Worm (Caenorhabditis elegans) whole organism, young adult: ENCODE measurements around the gene mua-6.

ENCODE experiments used
- B0019.2 ChIP-seq: fragments of 200-800 bp; sonication (Bioruptor generic); conservative IDR thresholded peaks from 2 replicates; pipeline ENCODE4 v1.3.6; 2022; ENCODE audit warnings: missing genetic modification reagents, missing genetic modification characterization, missing compliant biosample characterization
- B0336.3 ChIP-seq: fragments of 200-800 bp; sonication (Bioruptor generic); IDR thresholded peaks from 2 replicates; pipeline ENCODE4 v1.3.6; 2022; ENCODE audit warnings: missing genetic modification characterization, missing compliant biosample characterization
- F49E8.2 ChIP-seq: sonication (generic microtip); optimal IDR thresholded peaks from 3 replicates; lab custom pipeline; 2017; ENCODE audit warnings: missing genetic modification characterization, mild to moderate bottlenecking, missing compliant biosample characterization, antibody characterized with exemption, moderate library complexity; ENCODE audit not compliant: insufficient read depth
- F57A8.1 ChIP-seq: fragments of 200-800 bp; sonication (Bioruptor generic); optimal IDR thresholded peaks from 2 replicates; lab custom pipeline; 2018; ENCODE audit warnings: mild to moderate bottlenecking, missing genetic modification characterization, moderate library complexity, missing compliant biosample characterization
- Y79H2A.3 ChIP-seq: fragments of 200-800 bp; sonication (Bioruptor generic); conservative IDR thresholded peaks from 2 replicates; pipeline ENCODE4 v1.3.6; 2022; ENCODE audit warnings: missing genetic modification reagents, missing genetic modification characterization, missing compliant biosample characterization
- Y95B8A.8 ChIP-seq: fragments of 200-800 bp; sonication (Bioruptor generic); IDR thresholded peaks from 2 replicates; pipeline ENCODE4 v1.3.6; 2022; ENCODE audit warnings: missing genetic modification reagents, missing genetic modification characterization, missing compliant biosample characterization
- ama-1 ChIP-seq, 3 experiments: fragments of 150-350 bp in 1 of 3; sonication (generic microtip) in 2 of 3; optimal IDR thresholded peaks; 2 replicates each; lab custom pipeline; 2014 to 2018; ENCODE audit warnings: missing biosample characterization in 2 of 3, missing genetic modification characterization in 2 of 3, missing genetic modification reagents in 2 of 3
- ccch-3 ChIP-seq: fragments of 200-800 bp; sonication (Bioruptor generic); optimal IDR thresholded peaks from 2 replicates; lab custom pipeline; 2018; ENCODE audit warnings: mild to moderate bottlenecking, missing genetic modification characterization, missing compliant biosample characterization
- ceh-27 ChIP-seq: fragments of 200-800 bp; sonication (Bioruptor generic); optimal IDR thresholded peaks from 2 replicates; lab custom pipeline; 2018; ENCODE audit warnings: mild to moderate bottlenecking, missing genetic modification characterization, moderate library complexity, missing compliant biosample characterization
- madf-8 ChIP-seq: fragments of 200-800 bp; sonication (Bioruptor generic); conservative IDR thresholded peaks from 2 replicates; pipeline ENCODE4 v1.3.6; 2022; ENCODE audit warnings: missing genetic modification reagents, missing genetic modification characterization, missing compliant biosample characterization
- nhr-179 ChIP-seq: sonication (generic microtip); optimal IDR thresholded peaks from 2 replicates; lab custom pipeline; 2016; ENCODE audit warnings: mild to moderate bottlenecking, missing genetic modification characterization, missing compliant biosample characterization
- pha-4 ChIP-seq: fragments of 150-350 bp; sonication (generic microtip); optimal IDR thresholded peaks from 2 replicates; lab custom pipeline; 2014; ENCODE audit warnings: missing biosample characterization, missing genetic modification reagents, missing genetic modification characterization
- snpc-4 ChIP-seq, 5 experiments: fragments of 150-350 bp in 1 of 5; sonication (generic microtip) in 4 of 5; optimal IDR thresholded peaks; 2 replicates each; lab custom pipeline; 2014 to 2018; ENCODE audit warnings: missing genetic modification characterization in 5 of 5, missing biosample characterization in 3 of 5, antibody characterized with exemption in 2 of 5, mild to moderate bottlenecking in 2 of 5, missing compliant biosample characterization in 2 of 5, missing genotype in 2 of 5, moderate library complexity in 2 of 5, missing genetic modification reagents in 1 of 5
- ztf-22 ChIP-seq: fragments of 200-800 bp; sonication (Bioruptor generic); optimal IDR thresholded peaks from 2 replicates; lab custom pipeline; 2018; ENCODE audit warnings: mild to moderate bottlenecking, missing genetic modification characterization, moderate library complexity, missing compliant biosample characterization

DNA sequence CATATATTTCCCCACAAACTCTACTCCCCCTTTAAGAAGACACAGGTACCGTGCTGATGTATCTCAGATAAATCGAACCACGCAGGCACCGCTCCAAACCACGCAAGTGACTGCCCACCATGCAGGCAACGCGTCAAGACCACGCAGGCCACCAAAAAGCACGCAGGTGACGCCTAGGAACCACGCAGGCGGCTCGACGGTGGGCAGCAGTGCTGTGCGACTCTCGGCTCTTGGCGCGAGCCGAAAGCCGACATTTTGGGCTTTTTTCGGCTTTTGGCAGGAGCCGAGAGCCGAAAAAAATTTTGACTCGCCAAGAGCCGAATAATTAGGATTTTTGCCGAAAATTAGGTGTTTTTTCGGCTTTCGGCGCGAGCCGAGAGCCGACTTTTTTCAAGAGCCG lies 22.4 kb downstream of the mua-6 start:
- TF ChIP-seq Y79H2A.3 (GFP tag; lab: Robert Waterston, UW) = no peak
- no peak for TF ChIP-seq snpc-4 (GFP tag; optimal IDR thresholded peaks at IDR 0.05; lab: Kevin White, UChicago)
- no peak for TF ChIP-seq snpc-4 (tag; optimal IDR thresholded peaks at IDR 0.05; lab: Kevin White, UChicago)
- no peak for TF ChIP-seq F57A8.1
- TF ChIP-seq B0336.3 (GFP tag; lab: Robert Waterston, UW) = no peak
- TF ChIP-seq Y95B8A.8 = no peak
- no peak for TF ChIP-seq ama-1 (optimal IDR thresholded peaks at IDR 0.05; lab: Kevin White, UChicago)
- TF ChIP-seq ama-1 (GFP tag; optimal IDR thresholded peaks at IDR 0.05; lab: Kevin White, UChicago) = no peak
- no peak for TF ChIP-seq F49E8.2 (tag; lab: Kevin White, UChicago)
- TF ChIP-seq ccch-3 (GFP tag; lab: Kevin White, UChicago) = no peak
- no peak for TF ChIP-seq nhr-179
- TF ChIP-seq ztf-22 (GFP tag; lab: Kevin White, UChicago) = no peak
- no peak for TF ChIP-seq B0019.2 (GFP tag; lab: Robert Waterston, UW)
- TF ChIP-seq pha-4 = no peak
- no peak for TF ChIP-seq ceh-27 (GFP tag; lab: Kevin White, UChicago)
- TF ChIP-seq madf-8 (GFP tag; lab: Robert Waterston, UW) = no peak
